Worm (Caenorhabditis elegans) whole organism, early embryonic: ENCODE results near the gene gst-21.

Source experiments
- B0310.2 ChIP-seq: sonication (generic microtip); optimal IDR thresholded peaks from 2 replicates; lab custom pipeline; 2016; ENCODE audit warnings: mild to moderate bottlenecking, missing genetic modification characterization, missing compliant biosample characterization
- F13C5.2 ChIP-seq: sonication (generic microtip); optimal IDR thresholded peaks from 2 replicates; lab custom pipeline; 2017; ENCODE audit warnings: mild to moderate bottlenecking, missing genetic modification characterization, inconsistent platforms, missing compliant biosample characterization
- aly-1 ChIP-seq: sonication (generic microtip); optimal IDR thresholded peaks from 2 replicates; lab custom pipeline; 2016; ENCODE audit warnings: missing genetic modification characterization, missing compliant biosample characterization
- ama-1 ChIP-seq: fragments of 150-350 bp; optimal IDR thresholded peaks from 2 replicates; lab custom pipeline; 2014
- ceh-13 ChIP-seq: fragments of 200-800 bp; sonication (Bioruptor generic); optimal IDR thresholded peaks from 2 replicates; lab custom pipeline; 2018; ENCODE audit warnings: mild to moderate bottlenecking, missing genetic modification characterization, missing compliant biosample characterization
- ceh-36 ChIP-seq: sonication (generic microtip); optimal IDR thresholded peaks from 2 replicates; lab custom pipeline; 2016; ENCODE audit warnings: missing genetic modification characterization, inconsistent platforms, missing compliant biosample characterization
- ets-7 ChIP-seq: sonication (generic microtip); optimal IDR thresholded peaks from 2 replicates; lab custom pipeline; 2016; ENCODE audit warnings: missing genotype, missing genetic modification characterization, missing compliant biosample characterization
- flt-1 ChIP-seq: fragments of 200-800 bp; sonication (Bioruptor generic); IDR thresholded peaks from 2 replicates; pipeline ENCODE4 v1.3.6; 2022; ENCODE audit warnings: missing genetic modification characterization, missing compliant biosample characterization
- hmbx-1 ChIP-seq: sonication (generic microtip); optimal IDR thresholded peaks from 2 replicates; lab custom pipeline; 2016; ENCODE audit warnings: mild to moderate bottlenecking, missing genetic modification characterization, missing compliant biosample characterization
- hnd-1 ChIP-seq: sonication (generic microtip); optimal IDR thresholded peaks from 2 replicates; lab custom pipeline; 2016; ENCODE audit warnings: missing genetic modification characterization, missing compliant biosample characterization
- pes-1 ChIP-seq: fragments of 200-800 bp; sonication (Bioruptor generic); IDR thresholded peaks from 2 replicates; pipeline ENCODE4 v1.3.6; 2022; ENCODE audit warnings: missing genetic modification reagents, missing genetic modification characterization, missing compliant biosample characterization
- scrt-1 ChIP-seq: fragments of 200-800 bp; sonication (Bioruptor generic); IDR thresholded peaks from 2 replicates; pipeline ENCODE4 v1.3.6; 2022; ENCODE audit warnings: missing genetic modification characterization, missing compliant biosample characterization
- sea-1 ChIP-seq: fragments of 200-800 bp; sonication (Bioruptor generic); conservative IDR thresholded peaks from 2 replicates; pipeline ENCODE4 v1.3.6; 2022; ENCODE audit warnings: missing genetic modification characterization, missing compliant biosample characterization
- tbx-11 ChIP-seq: fragments of 200-800 bp; sonication (Bioruptor generic); IDR thresholded peaks from 2 replicates; pipeline ENCODE4 v1.3.6; 2022; ENCODE audit warnings: missing genetic modification characterization, missing compliant biosample characterization
- tbx-37 ChIP-seq: fragments of 200-800 bp; sonication (Bioruptor generic); conservative IDR thresholded peaks from 2 replicates; pipeline ENCODE4 v1.3.6; 2022; ENCODE audit warnings: missing genetic modification reagents, missing genetic modification characterization, missing compliant biosample characterization
- tra-4 ChIP-seq: sonication (generic microtip); optimal IDR thresholded peaks from 2 replicates; lab custom pipeline; 2017; ENCODE audit warnings: missing genetic modification characterization, missing compliant biosample characterization

gst-21 gene

DNA sequence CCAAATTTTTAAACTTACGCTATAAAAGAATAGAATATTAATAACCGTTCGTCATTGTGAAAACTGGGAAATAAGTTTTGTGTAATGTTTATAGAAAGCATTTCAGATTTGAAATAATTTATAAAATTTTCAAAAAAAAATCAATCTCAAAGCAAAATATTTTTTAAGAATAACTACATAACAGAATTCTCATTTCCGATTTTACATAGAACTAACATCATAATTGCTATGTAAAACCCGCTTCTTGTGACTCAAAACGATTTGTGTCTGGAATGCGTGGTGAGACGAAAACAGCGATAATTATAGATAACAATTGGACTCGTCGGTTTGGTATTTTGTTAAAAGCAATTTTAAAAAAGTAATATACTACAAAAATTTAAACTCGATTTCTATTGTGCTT, 51.0 kb downstream of the gst-21 start, which contains the start of gene srw-91:
srw-91 (minus strand) TSS at position 101 of the 400 bp plus-strand sequence.
- TF ChIP-seq sea-1 (GFP tag; lab: Robert Waterston, UW): no peak
- no peak for TF ChIP-seq ama-1 (lab: Kevin White, UChicago)
- TF ChIP-seq hmbx-1 (tag; lab: Kevin White, UChicago): no peak
- TF ChIP-seq tbx-37 (GFP tag; lab: Robert Waterston, UW): no peak
- TF ChIP-seq ceh-36 (tag; lab: Kevin White, UChicago): no peak
- no peak for TF ChIP-seq hnd-1 (tag; lab: Kevin White, UChicago)
- TF ChIP-seq aly-1 (tag; lab: Kevin White, UChicago): no peak
- no peak for TF ChIP-seq ets-7 (tag; lab: Kevin White, UChicago)
- TF ChIP-seq flt-1: no peak
- TF ChIP-seq scrt-1 (GFP tag; lab: Robert Waterston, UW): no peak
- no peak for TF ChIP-seq tra-4 (tag; lab: Kevin White, UChicago)
- TF ChIP-seq B0310.2 (tag; lab: Kevin White, UChicago): no peak
- TF ChIP-seq tbx-11 (GFP tag; lab: Robert Waterston, UW): no peak
- no peak for TF ChIP-seq F13C5.2 (tag; lab: Kevin White, UChicago)
- no peak for TF ChIP-seq pes-1 (GFP tag; lab: Robert Waterston, UW)
- no peak for TF ChIP-seq ceh-13 (GFP tag; lab: Kevin White, UChicago)
